Fruit fly (Drosophila melanogaster) whole organism, embryonic: Measurements from ENCODE around the gene CG12773.

ENCODE experiments used
- CG10366 ChIP-seq: fragments of 200-800 bp; sonication (Bioruptor generic); IDR thresholded peaks from 2 replicates; pipeline ENCODE4 v1.3.6; 2022; ENCODE audit warnings: missing biosample characterization, missing genetic modification characterization
- CG10543 ChIP-seq: fragments of 200-800 bp; sonication (Bioruptor generic); optimal IDR thresholded peaks from 3 replicates; lab custom pipeline; 2017; ENCODE audit warnings: missing biosample characterization, mild to moderate bottlenecking, missing genetic modification characterization, moderate library complexity
- CG13123 ChIP-seq: fragments of 200-800 bp; sonication (Bioruptor generic); optimal IDR thresholded peaks from 2 replicates; lab custom pipeline; 2016; ENCODE audit warnings: missing biosample characterization, missing genetic modification characterization
- CG13287 ChIP-seq: fragments of 200-800 bp; sonication (Bioruptor generic); IDR thresholded peaks from 2 replicates; pipeline ENCODE4 v1.3.6; 2022; ENCODE audit warnings: missing biosample characterization, missing genetic modification characterization; ENCODE audit not compliant: partially characterized antibody
- CG13424 ChIP-seq: fragments of 200-800 bp; sonication (Bioruptor generic); optimal IDR thresholded peaks from 2 replicates; lab custom pipeline; 2019; ENCODE audit warnings: missing biosample characterization, mild to moderate bottlenecking, missing genetic modification characterization, moderate library complexity
- CG16815 ChIP-seq: fragments of 200-800 bp; sonication (Bioruptor generic); optimal IDR thresholded peaks from 3 replicates; lab custom pipeline; 2017; ENCODE audit warnings: missing biosample characterization, mild to moderate bottlenecking, missing genetic modification characterization
- CG17912 ChIP-seq: fragments of 200-800 bp; sonication (Bioruptor generic); optimal IDR thresholded peaks from 2 replicates; lab custom pipeline; 2018; ENCODE audit warnings: missing biosample characterization, mild to moderate bottlenecking, missing genetic modification characterization
- CG2889 ChIP-seq: fragments of 200-800 bp; sonication (Bioruptor generic); IDR thresholded peaks from 3 replicates; pipeline ENCODE4 v1.3.6; 2022; ENCODE audit warnings: missing biosample characterization, missing genetic modification characterization
- CG3065 ChIP-seq: fragments of 200-800 bp; sonication (Bioruptor generic); optimal IDR thresholded peaks from 2 replicates; lab custom pipeline; 2016; ENCODE audit warnings: missing biosample characterization, missing genetic modification characterization
- CG3407 ChIP-seq: fragments of 200-800 bp; sonication (Bioruptor generic); optimal IDR thresholded peaks from 2 replicates; lab custom pipeline; 2018; ENCODE audit warnings: missing biosample characterization, mild to moderate bottlenecking, missing genetic modification characterization
- CG3726 ChIP-seq: fragments of 200-800 bp; sonication (Bioruptor generic); IDR thresholded peaks from 3 replicates; pipeline ENCODE4, ENCODE4 v1.3.6; 2022; ENCODE audit warnings: missing biosample characterization, missing genetic modification characterization
- CG3847 ChIP-seq: fragments of 200-800 bp; sonication (Bioruptor generic); IDR thresholded peaks from 2 replicates; pipeline ENCODE4 v1.3.6; 2022; ENCODE audit warnings: missing biosample characterization, missing genetic modification characterization
- CG5180 ChIP-seq: fragments of 200-800 bp; sonication (Bioruptor generic); optimal IDR thresholded peaks from 3 replicates; lab custom pipeline; 2017; ENCODE audit warnings: missing biosample characterization, missing genetic modification characterization, mild to moderate bottlenecking, moderate library complexity, missing genetic modification reagents
- CG8388 ChIP-seq: fragments of 200-800 bp; sonication (Bioruptor generic); optimal IDR thresholded peaks from 2 replicates; lab custom pipeline; 2019; ENCODE audit warnings: missing biosample characterization, mild to moderate bottlenecking, missing genetic modification characterization, moderate library complexity
- CG9215 ChIP-seq: fragments of 200-800 bp; sonication (Bioruptor generic); IDR thresholded peaks from 2 replicates; pipeline ENCODE4 v1.3.6; 2022; ENCODE audit warnings: missing biosample characterization, missing genetic modification characterization
- CG9437 ChIP-seq: fragments of 200-800 bp; sonication (Bioruptor generic); optimal IDR thresholded peaks from 2 replicates; lab custom pipeline; 2018; ENCODE audit warnings: missing biosample characterization, mild to moderate bottlenecking, missing genetic modification characterization
- CG9797 ChIP-seq: fragments of 200-800 bp; sonication (Bioruptor generic); optimal IDR thresholded peaks from 3 replicates; lab custom pipeline; 2018; ENCODE audit warnings: missing biosample characterization, mild to moderate bottlenecking, missing genetic modification characterization
- CG9876 ChIP-seq: fragments of 200-800 bp; sonication (Bioruptor generic); optimal IDR thresholded peaks from 2 replicates; lab custom pipeline; 2016; ENCODE audit warnings: missing biosample characterization, missing genetic modification characterization
- D ChIP-seq, 2 experiments: fragments of 200-800 bp in 1 of 2; fragments of >200 bp in 1 of 2; sonication (Bioruptor generic) in 1 of 2; optimal IDR thresholded peaks; 2 replicates in 1 of 2; 3 replicates in 1 of 2; lab custom pipeline; 2017; ENCODE audit warnings: mild to moderate bottlenecking in 1 of 2, missing biosample characterization in 1 of 2, missing genetic modification characterization in 1 of 2, missing genetic modification reagents in 1 of 2
- Deaf1 ChIP-seq: fragments of 200-800 bp; optimal IDR thresholded peaks from 3 replicates; lab custom pipeline; 2019; ENCODE audit warnings: missing biosample characterization, mild to moderate bottlenecking, missing genetic modification characterization, moderate library complexity
- GATAe ChIP-seq: fragments of 200-800 bp; sonication (Bioruptor generic); conservative IDR thresholded peaks from 2 replicates; pipeline ENCODE4 v1.3.6; 2022; ENCODE audit warnings: missing biosample characterization, missing genetic modification characterization
- HLH4C ChIP-seq: fragments of 200-800 bp; sonication (Bioruptor generic); IDR thresholded peaks from 3 replicates; pipeline ENCODE4 v1.3.6; 2022; ENCODE audit warnings: missing biosample characterization, missing genetic modification characterization; ENCODE audit not compliant: partially characterized antibody
- HLH54F ChIP-seq: fragments of 200-800 bp; sonication (Bioruptor generic); optimal IDR thresholded peaks from 3 replicates; lab custom pipeline; 2016; ENCODE audit warnings: missing biosample characterization, missing genetic modification characterization
- HmgZ ChIP-seq: fragments of 200-800 bp; sonication (Bioruptor generic); optimal IDR thresholded peaks from 2 replicates; lab custom pipeline; 2018; ENCODE audit warnings: missing biosample characterization, mild to moderate bottlenecking, missing genetic modification characterization
- Mrtf ChIP-seq: fragments of 200-800 bp; sonication (Bioruptor generic); IDR thresholded peaks from 3 replicates; pipeline ENCODE4 v1.3.6; 2022; ENCODE audit warnings: missing biosample characterization, missing genetic modification characterization
- Opbp ChIP-seq: fragments of 200-800 bp; sonication (Bioruptor generic); IDR thresholded peaks from 3 replicates; pipeline ENCODE4 v1.3.6; 2022; ENCODE audit warnings: missing biosample characterization, missing genetic modification characterization; ENCODE audit not compliant: partially characterized antibody
- PHDP ChIP-seq: fragments of 200-800 bp; sonication (Bioruptor generic); optimal IDR thresholded peaks from 3 replicates; lab custom pipeline; 2018; ENCODE audit warnings: missing biosample characterization, mild to moderate bottlenecking, missing genetic modification characterization, moderate library complexity
- Ptx1 ChIP-seq: fragments of 200-800 bp; sonication (Bioruptor generic); IDR thresholded peaks from 2 replicates; pipeline ENCODE4 v1.3.6; 2022; ENCODE audit warnings: missing biosample characterization, missing genetic modification characterization
- Six4 ChIP-seq: fragments of 200-800 bp; sonication (Bioruptor generic); optimal IDR thresholded peaks from 2 replicates; lab custom pipeline; 2016; ENCODE audit warnings: missing biosample characterization, missing genetic modification characterization
- YL-1 ChIP-seq: fragments of 200-800 bp; sonication (Bioruptor generic); optimal IDR thresholded peaks from 3 replicates; lab custom pipeline; 2017; ENCODE audit warnings: missing biosample characterization, mild to moderate bottlenecking, missing genetic modification characterization
- ac ChIP-seq: fragments of 200-800 bp; sonication (Bioruptor generic); optimal IDR thresholded peaks from 3 replicates; lab custom pipeline; 2017; ENCODE audit warnings: missing biosample characterization, mild to moderate bottlenecking, missing genetic modification characterization
- ap ChIP-seq: fragments of 200-800 bp; sonication (Bioruptor generic); IDR thresholded peaks from 2 replicates; pipeline ENCODE4 v1.3.6; 2022; ENCODE audit warnings: missing biosample characterization, missing genetic modification characterization
- br ChIP-seq: fragments of >200 bp; optimal IDR thresholded peaks from 2 replicates; lab custom pipeline; 2017
- cas ChIP-seq: fragments of 200-800 bp; sonication (Bioruptor generic); IDR thresholded peaks from 2 replicates; pipeline ENCODE4 v1.3.6; 2022; ENCODE audit warnings: missing biosample characterization, missing genetic modification characterization
- chinmo ChIP-seq: fragments of 200-800 bp; sonication (Bioruptor generic); IDR thresholded peaks from 4 replicates; pipeline ENCODE4 v1.3.6; 2022; ENCODE audit warnings: missing biosample characterization, missing genetic modification characterization; ENCODE audit not compliant: partially characterized antibody
- crol ChIP-seq: fragments of 200-800 bp; sonication (Bioruptor generic); IDR thresholded peaks from 2 replicates; pipeline ENCODE4 v1.3.6; 2022; ENCODE audit warnings: missing biosample characterization, missing genetic modification characterization
- dati ChIP-seq: fragments of 200-800 bp; sonication (Bioruptor generic); IDR thresholded peaks from 2 replicates; pipeline ENCODE4 v1.3.6; 2022; ENCODE audit warnings: missing biosample characterization, missing genetic modification characterization
- exex ChIP-seq: fragments of 200-800 bp; sonication (Bioruptor generic); optimal IDR thresholded peaks from 4 replicates; lab custom pipeline; 2018; ENCODE audit warnings: missing biosample characterization, mild to moderate bottlenecking, missing genetic modification characterization, moderate library complexity
- fru ChIP-seq: fragments of >200 bp; optimal IDR thresholded peaks from 2 replicates; lab custom pipeline; 2017
- grn ChIP-seq: fragments of 200-800 bp; sonication (Bioruptor generic); optimal IDR thresholded peaks from 3 replicates; lab custom pipeline; 2017; ENCODE audit warnings: missing biosample characterization, missing genetic modification characterization
- kay ChIP-seq: fragments of 200-800 bp; sonication (Bioruptor generic); optimal IDR thresholded peaks from 2 replicates; lab custom pipeline; 2016; ENCODE audit warnings: missing biosample characterization, missing genetic modification characterization
- kni ChIP-seq: fragments of 200-800 bp; sonication (Bioruptor generic); optimal IDR thresholded peaks from 3 replicates; lab custom pipeline; 2017; ENCODE audit warnings: mild to moderate bottlenecking, missing biosample characterization, missing genetic modification reagents, missing genetic modification characterization
- mam ChIP-seq: fragments of 200-800 bp; sonication (Bioruptor generic); optimal IDR thresholded peaks from 3 replicates; lab custom pipeline; 2016; ENCODE audit warnings: missing biosample characterization, missing genetic modification characterization
- mirr ChIP-seq: fragments of 200-800 bp; sonication (Bioruptor generic); optimal IDR thresholded peaks from 3 replicates; lab custom pipeline; 2018; ENCODE audit warnings: missing biosample characterization, mild to moderate bottlenecking, missing genetic modification characterization
- pum ChIP-seq: fragments of 200-800 bp; sonication (Bioruptor generic); optimal IDR thresholded peaks from 2 replicates; lab custom pipeline; 2016; ENCODE audit warnings: missing biosample characterization, missing genetic modification characterization
- pzg ChIP-seq: fragments of 200-800 bp; sonication (Bioruptor generic); optimal IDR thresholded peaks from 3 replicates; lab custom pipeline; 2018; ENCODE audit warnings: missing biosample characterization, mild to moderate bottlenecking, missing genetic modification characterization, moderate library complexity
- sd ChIP-seq: fragments of 200-800 bp; sonication (Bioruptor generic); optimal IDR thresholded peaks from 3 replicates; lab custom pipeline; 2018; ENCODE audit warnings: missing biosample characterization, mild to moderate bottlenecking, missing genetic modification characterization, moderate library complexity
- sr ChIP-seq: fragments of 200-800 bp; sonication (Bioruptor generic); IDR thresholded peaks from 3 replicates; pipeline ENCODE4 v1.3.6; 2022; ENCODE audit warnings: missing biosample characterization, missing genetic modification characterization
- unpg ChIP-seq: fragments of 200-800 bp; sonication (Bioruptor generic); optimal IDR thresholded peaks from 3 replicates; lab custom pipeline; 2018; ENCODE audit warnings: missing biosample characterization, mild to moderate bottlenecking, missing genetic modification characterization, moderate library complexity
- wdn ChIP-seq: fragments of 200-800 bp; sonication (Bioruptor generic); IDR thresholded peaks from 2 replicates; pipeline ENCODE4 v1.3.6; 2022; ENCODE audit warnings: missing biosample characterization, missing genetic modification characterization

CG12773 gene

dm6 chrX:1349255-1349654, 4.5 kb downstream of the CG12773 start, which contains the start of gene MTPAP (continued):
- TF ChIP-seq CG5180 (GFP tag; lab: Kevin White, UChicago) (no peak), CG13123 (GFP tag; lab: Kevin White, UChicago) (no peak), br (no peak), pzg (peak; percentile 49), CG3407 (no peak), CG13287 (GFP tag; lab: Robert Waterston, UW) (peak; percentile 74), CG9215 (no peak), CG3726 (GFP tag; lab: Robert Waterston, UW) (no peak), Mrtf (GFP tag; lab: Robert Waterston, UW) (no peak), dati (GFP tag; lab: Robert Waterston, UW) (no peak), fru (lab: Kevin White, UChicago) (no peak), cas (GFP tag; lab: Robert Waterston, UW) (no peak), wdn (no peak), kni (GFP tag; lab: Kevin White, UChicago) (no peak), sr (GFP tag; lab: Robert Waterston, UW) (no peak), YL-1 (GFP tag; lab: Kevin White, UChicago) (peak; percentile 55), unpg (no peak), D (optimal IDR thresholded peaks at IDR 0.05; lab: Kevin White, UChicago) (no peak), D (GFP tag; optimal IDR thresholded peaks at IDR 0.05; lab: Kevin White, UChicago) (no peak), HLH4C (GFP tag; lab: Robert Waterston, UW) (peak; percentile 79), CG9437 (GFP tag; lab: Kevin White, UChicago) (no peak), ac (no peak), CG3847 (no peak)
- TF ChIP-seq, all 482 proteins: peak for 98

- peak; percentile 64 for TF ChIP-seq GATAe (GFP tag; lab: Robert Waterston, UW)
- no peak for TF ChIP-seq CG17912
- TF ChIP-seq CG3065 (GFP tag; lab: Kevin White, UChicago) = no peak
- peak; percentile 51 for TF ChIP-seq sd (tag; lab: Kevin White, UChicago)
- peak; percentile 4 for TF ChIP-seq mirr (GFP tag; lab: Kevin White, UChicago)
- TF ChIP-seq exex (tag; lab: Kevin White, UChicago) = peak; percentile 1
- no peak for TF ChIP-seq Opbp (GFP tag; lab: Robert Waterston, UW)
Measured at dm6 chrX:1346833-1347232, 6.9 kb downstream of the CG12773 start.

- TF ChIP-seq CG8388 = no peak
- 0 out of 4 replicates have a peak, but pooled peaks have one; percentile 58 for TF ChIP-seq chinmo (GFP tag; lab: Robert Waterston, UW)
- TF ChIP-seq kay (GFP tag; lab: Kevin White, UChicago) = peak; percentile 18
- peak; percentile 53 for TF ChIP-seq mirr (GFP tag; lab: Kevin White, UChicago)
- TF ChIP-seq PHDP (tag; lab: Kevin White, UChicago) = no peak
- no peak for TF ChIP-seq CG16815
- no peak for TF ChIP-seq ap (GFP tag; lab: Robert Waterston, UW)
- TF ChIP-seq pum (GFP tag; lab: Kevin White, UChicago) = no peak
- TF ChIP-seq CG5180 (GFP tag; lab: Kevin White, UChicago) = no peak
- TF ChIP-seq mam (GFP tag; lab: Kevin White, UChicago) = no peak
- TF ChIP-seq HmgZ = peak; percentile 9
- no peak for TF ChIP-seq Six4 (GFP tag; lab: Kevin White, UChicago)
- no peak for TF ChIP-seq CG2889 (GFP tag; lab: Robert Waterston, UW)
- TF ChIP-seq GATAe (GFP tag; lab: Robert Waterston, UW) = peak; percentile 99
- TF ChIP-seq HLH54F = no peak
- no peak for TF ChIP-seq Ptx1 (GFP tag; lab: Robert Waterston, UW)
- TF ChIP-seq crol (GFP tag; lab: Robert Waterston, UW) = peak; percentile 76
- TF ChIP-seq Deaf1 (tag; lab: Kevin White, UChicago) = peak; percentile 24
- no peak for TF ChIP-seq CG9797 (GFP tag; lab: Kevin White, UChicago)
- TF ChIP-seq CG9876 (GFP tag; lab: Kevin White, UChicago) = no peak
- peak; percentile 17 for TF ChIP-seq grn (GFP tag; lab: Kevin White, UChicago)
- peak; percentile 39 for TF ChIP-seq CG10543 (GFP tag; lab: Kevin White, UChicago)
- TF ChIP-seq CG13424 (tag; lab: Kevin White, UChicago) = no peak
- TF ChIP-seq CG10366 (GFP tag; lab: Robert Waterston, UW) = no peak
Measured at dm6 chrX:1346256-1346655, 7.5 kb downstream of the CG12773 start, which contains the start of gene Tsp2A. Gene Tsp2A (plus strand): TSS chrX:1346553.
